Worm (Caenorhabditis elegans) whole organism, late embryonic: Measurements from ENCODE around the gene dbn-1.

Experiments used
- Y22D7AL.16 ChIP-seq: sonication (generic microtip); optimal IDR thresholded peaks from 2 replicates; lab custom pipeline; 2016; ENCODE audit warnings: missing genetic modification characterization, missing compliant biosample characterization
- ceh-14 ChIP-seq: sonication (generic microtip); optimal IDR thresholded peaks from 2 replicates; lab custom pipeline; 2016; ENCODE audit warnings: missing genotype, missing genetic modification characterization, missing compliant biosample characterization
- ceh-2 ChIP-seq: sonication (generic microtip); optimal IDR thresholded peaks from 2 replicates; lab custom pipeline; 2016; ENCODE audit warnings: missing genotype, missing genetic modification characterization, missing compliant biosample characterization
- ceh-6 ChIP-seq: fragments of 200-800 bp; sonication (Bioruptor generic); optimal IDR thresholded peaks from 2 replicates; lab custom pipeline; 2018; ENCODE audit warnings: mild to moderate bottlenecking, missing genetic modification characterization, missing compliant biosample characterization
- nhr-11 ChIP-seq: fragments of 150-350 bp; optimal IDR thresholded peaks from 2 replicates; lab custom pipeline; 2014; ENCODE audit warnings: missing biosample characterization, missing genetic modification characterization
- odd-2 ChIP-seq: sonication (generic microtip); optimal IDR thresholded peaks from 2 replicates; lab custom pipeline; 2017; ENCODE audit warnings: antibody characterized with exemption, mild to moderate bottlenecking, missing genetic modification characterization, missing compliant biosample characterization
- sox-4 ChIP-seq: sonication (generic microtip); optimal IDR thresholded peaks from 2 replicates; lab custom pipeline; 2017; ENCODE audit warnings: mild to moderate bottlenecking, missing genetic modification characterization, inconsistent platforms, missing compliant biosample characterization
- unc-55 ChIP-seq: sonication (generic microtip); optimal IDR thresholded peaks from 2 replicates; lab custom pipeline; 2017; ENCODE audit warnings: missing biosample characterization, missing genetic modification reagents, missing genetic modification characterization

DNA sequence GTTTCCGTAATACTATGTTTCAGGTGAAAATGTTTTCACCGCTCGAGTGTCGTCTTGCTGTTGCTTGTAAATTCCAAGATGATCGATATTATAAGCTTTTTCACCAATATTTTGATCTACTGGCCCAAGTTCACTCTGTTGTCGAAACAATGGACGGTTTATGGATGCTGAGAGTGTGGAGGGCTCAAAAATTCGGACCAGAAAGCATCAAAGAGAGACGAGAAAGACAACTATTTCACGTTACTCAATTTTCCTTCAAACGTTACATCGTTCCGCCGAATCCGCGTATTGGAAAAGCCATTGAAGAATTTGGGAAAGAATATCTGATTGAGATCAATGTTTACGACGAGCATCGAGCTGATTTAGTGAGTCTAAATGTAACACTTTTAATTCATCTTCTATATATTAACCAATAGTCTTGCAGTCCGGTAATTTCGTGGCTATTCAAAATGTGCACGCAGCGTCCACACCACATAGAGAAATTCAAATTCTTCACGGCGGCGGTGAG, 18.4 kb upstream of the dbn-1 start, which contains the start of gene pot-3:
- TF ChIP-seq odd-2 (tag; lab: Kevin White, UChicago) (no peak), ceh-6 (no peak), Y22D7AL.16 (tag; lab: Kevin White, UChicago) (no peak), ceh-2 (tag; lab: Kevin White, UChicago) (no peak), nhr-11 (no peak), sox-4 (tag; lab: Kevin White, UChicago) (no peak), unc-55 (no peak), ceh-14 (tag; lab: Kevin White, UChicago) (no peak)
